Fruit fly (Drosophila melanogaster): ENCODE results near the gene CG7091.

DNA sequence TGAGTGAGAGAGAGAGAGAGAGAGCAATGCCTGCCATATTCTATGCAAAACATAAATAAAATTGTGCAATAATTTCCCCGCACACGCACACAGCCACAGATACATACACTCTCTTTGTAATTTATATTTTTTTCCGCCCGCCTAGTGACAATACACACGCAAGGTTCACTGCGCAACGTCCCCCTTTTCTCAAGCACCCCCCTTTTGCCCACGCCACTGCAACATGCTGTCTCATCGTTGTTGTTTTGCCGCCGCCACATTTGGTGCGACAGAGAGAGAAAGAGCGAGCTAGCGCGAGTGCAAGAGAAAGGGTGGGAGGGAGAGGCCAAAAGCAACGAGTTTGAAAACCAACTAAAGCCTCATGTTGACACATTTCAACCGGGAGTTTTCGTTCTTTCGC lies 34.6 kb downstream of the CG7091 start:
- peak; percentile 90 for TF ChIP-seq fd96Ca (GFP tag; IDR thresholded peaks at IDR 0.05)
- peak; percentile 73; the same call in 1 of the 2 replicates for TF ChIP-seq CG12605 (GFP tag; IDR thresholded peaks at IDR 0.05)
- peak; percentile 65 for TF ChIP-seq CG15710 (tag; optimal IDR thresholded peaks at IDR 0.05)
- no peak for TF ChIP-seq CG14655 (GFP tag; optimal IDR thresholded peaks at IDR 0.05)
- TF ChIP-seq gl (tag; optimal IDR thresholded peaks at IDR 0.05), result peak; percentile 58
- peak; percentile 48; the same call in 1 of the 2 replicates for TF ChIP-seq CG10348 (GFP tag; IDR thresholded peaks at IDR 0.05)
- peak; percentile 60 for TF ChIP-seq CG8301 (tag; optimal IDR thresholded peaks at IDR 0.05)
- TF ChIP-seq EcR (GFP tag; optimal IDR thresholded peaks at IDR 0.05), result peak; percentile 72
- TF ChIP-seq CG32121 (GFP tag; IDR thresholded peaks at IDR 0.05), result peak; percentile 91
- peak; percentile 56 for TF ChIP-seq CG17806 (tag; optimal IDR thresholded peaks at IDR 0.05)
- peak; percentile 68 for TF ChIP-seq CG8159 (tag; optimal IDR thresholded peaks at IDR 0.05)

Measured in whole organism, pupa.